Fruit fly (Drosophila melanogaster) whole organism, embryonic: ENCODE results near the gene CG6700.

Experiments used
- B-H1 ChIP-seq: fragments of 200-800 bp; sonication (Bioruptor generic); IDR thresholded peaks from 3 replicates; pipeline ENCODE4 v1.3.6; 2022; ENCODE audit warnings: missing biosample characterization, missing genetic modification characterization
- Blimp-1 ChIP-seq: fragments of 200-800 bp; sonication (Bioruptor generic); optimal IDR thresholded peaks from 3 replicates; lab custom pipeline; 2018; ENCODE audit warnings: missing biosample characterization, missing genetic modification characterization, mild to moderate bottlenecking, moderate library complexity, missing genetic modification reagents
- CG11247 ChIP-seq: fragments of 200-800 bp; sonication (Bioruptor generic); IDR thresholded peaks from 2 replicates; pipeline ENCODE4 v1.3.6; 2022; ENCODE audit warnings: missing biosample characterization, missing genetic modification characterization
- CG12744 ChIP-seq: fragments of 200-800 bp; sonication (Bioruptor generic); optimal IDR thresholded peaks from 2 replicates; lab custom pipeline; 2016; ENCODE audit warnings: missing biosample characterization, missing genetic modification characterization
- CG13287 ChIP-seq: fragments of 200-800 bp; sonication (Bioruptor generic); IDR thresholded peaks from 2 replicates; pipeline ENCODE4 v1.3.6; 2022; ENCODE audit warnings: missing biosample characterization, missing genetic modification characterization; ENCODE audit not compliant: partially characterized antibody
- CG13775 ChIP-seq: fragments of 200-800 bp; sonication (Bioruptor generic); optimal IDR thresholded peaks from 3 replicates; lab custom pipeline; 2017; ENCODE audit warnings: missing biosample characterization, mild to moderate bottlenecking, missing genetic modification characterization
- CG14667 ChIP-seq: fragments of 200-800 bp; sonication (Bioruptor generic); IDR thresholded peaks from 2 replicates; pipeline ENCODE4 v1.3.6; 2022; ENCODE audit warnings: missing biosample characterization, missing genetic modification characterization
- CG15601 ChIP-seq: fragments of 200-800 bp; sonication (Bioruptor generic); optimal IDR thresholded peaks from 3 replicates; lab custom pipeline; 2019; ENCODE audit warnings: missing biosample characterization, mild to moderate bottlenecking, missing genetic modification characterization, moderate library complexity
- CG17359 ChIP-seq: fragments of 200-800 bp; sonication (Bioruptor generic); optimal IDR thresholded peaks from 3 replicates; lab custom pipeline; 2018; ENCODE audit warnings: missing biosample characterization, mild to moderate bottlenecking, missing genetic modification characterization, moderate library complexity
- CG2120 ChIP-seq: fragments of 200-800 bp; sonication (Bioruptor generic); optimal IDR thresholded peaks from 3 replicates; lab custom pipeline; 2016; ENCODE audit warnings: missing biosample characterization, missing genetic modification characterization
- CG2202 ChIP-seq: fragments of 200-800 bp; sonication (Bioruptor generic); optimal IDR thresholded peaks from 2 replicates; lab custom pipeline; 2018; ENCODE audit warnings: missing biosample characterization, mild to moderate bottlenecking, missing genetic modification characterization
- CG2712 ChIP-seq: fragments of 200-800 bp; optimal IDR thresholded peaks from 3 replicates; lab custom pipeline; 2019; ENCODE audit warnings: missing biosample characterization, mild to moderate bottlenecking, missing genetic modification characterization, moderate library complexity
- CG32532 ChIP-seq: fragments of 200-800 bp; sonication (Bioruptor generic); IDR thresholded peaks from 2 replicates; pipeline ENCODE4 v1.3.6; 2022; ENCODE audit warnings: missing biosample characterization, missing genetic modification characterization
- CG3838 ChIP-seq: fragments of 200-800 bp; sonication (Bioruptor generic); optimal IDR thresholded peaks from 3 replicates; lab custom pipeline; 2016; ENCODE audit warnings: missing biosample characterization, missing genetic modification characterization
- CG42726 ChIP-seq: fragments of 200-800 bp; sonication (Bioruptor generic); IDR thresholded peaks from 2 replicates; pipeline ENCODE4 v1.3.6; 2022; ENCODE audit warnings: missing biosample characterization, missing genetic modification characterization; ENCODE audit not compliant: partially characterized antibody
- CG5953 ChIP-seq: fragments of 200-800 bp; sonication (Bioruptor generic); IDR thresholded peaks from 2 replicates; pipeline ENCODE4 v1.3.6; 2022; ENCODE audit warnings: missing biosample characterization, missing genetic modification characterization
- CG8388 ChIP-seq: fragments of 200-800 bp; sonication (Bioruptor generic); optimal IDR thresholded peaks from 2 replicates; lab custom pipeline; 2019; ENCODE audit warnings: missing biosample characterization, mild to moderate bottlenecking, missing genetic modification characterization, moderate library complexity
- CG9817 ChIP-seq: fragments of 200-800 bp; sonication (Bioruptor generic); optimal IDR thresholded peaks from 2 replicates; lab custom pipeline; 2018; ENCODE audit warnings: missing biosample characterization, mild to moderate bottlenecking, missing genetic modification characterization, moderate library complexity
- CG9932 ChIP-seq: fragments of 200-800 bp; sonication (Bioruptor generic); IDR thresholded peaks from 2 replicates; pipeline ENCODE4 v1.3.6; 2022; ENCODE audit warnings: missing biosample characterization, missing genetic modification characterization
- CoRest ChIP-seq: fragments of 200-800 bp; sonication (Bioruptor generic); optimal IDR thresholded peaks from 3 replicates; lab custom pipeline; 2018; ENCODE audit warnings: missing biosample characterization, mild to moderate bottlenecking, missing genetic modification characterization, moderate library complexity
- D ChIP-seq, 2 experiments: fragments of 200-800 bp in 1 of 2; fragments of >200 bp in 1 of 2; sonication (Bioruptor generic) in 1 of 2; optimal IDR thresholded peaks; 2 replicates in 1 of 2; 3 replicates in 1 of 2; lab custom pipeline; 2017; ENCODE audit warnings: mild to moderate bottlenecking in 1 of 2, missing biosample characterization in 1 of 2, missing genetic modification characterization in 1 of 2, missing genetic modification reagents in 1 of 2
- Dll ChIP-seq: fragments of 200-800 bp; sonication (Bioruptor generic); IDR thresholded peaks from 4 replicates; pipeline ENCODE4 v1.3.6; 2022; ENCODE audit warnings: missing biosample characterization, missing genetic modification characterization; ENCODE audit not compliant: partially characterized antibody
- Fer1 ChIP-seq: fragments of 200-800 bp; sonication (Bioruptor generic); optimal IDR thresholded peaks from 2 replicates; lab custom pipeline; 2017; ENCODE audit warnings: missing biosample characterization, mild to moderate bottlenecking, missing genetic modification characterization
- Med ChIP-seq: fragments of 200-800 bp; sonication (Bioruptor generic); peaks from one replicate; lab custom pipeline; 2016; ENCODE audit warnings: missing biosample characterization, missing genetic modification characterization, mild to moderate bottlenecking, inconsistent platforms, moderate library complexity
- Optix ChIP-seq: fragments of 200-800 bp; sonication (Bioruptor generic); IDR thresholded peaks from 3 replicates; pipeline ENCODE4 v1.3.6; 2022; ENCODE audit warnings: missing biosample characterization, missing genetic modification characterization
- Sox100B ChIP-seq: fragments of 200-800 bp; sonication (Bioruptor generic); optimal IDR thresholded peaks from 3 replicates; lab custom pipeline; 2018; ENCODE audit warnings: missing biosample characterization, mild to moderate bottlenecking, missing genetic modification characterization
- caup ChIP-seq: fragments of 200-800 bp; sonication (Bioruptor generic); optimal IDR thresholded peaks from 3 replicates; lab custom pipeline; 2017; ENCODE audit warnings: missing biosample characterization, mild to moderate bottlenecking, missing genetic modification characterization, moderate library complexity; ENCODE audit not compliant: severe bottlenecking
- chif ChIP-seq, 2 experiments: fragments of 200-800 bp; sonication (Bioruptor generic); optimal IDR thresholded peaks; 3 replicates each; lab custom pipeline; 2016; ENCODE audit warnings: missing biosample characterization in 2 of 2, missing genetic modification characterization in 2 of 2
- chm ChIP-seq: fragments of 200-800 bp; sonication (Bioruptor generic); IDR thresholded peaks from 2 replicates; pipeline ENCODE4 v1.3.6; 2022; ENCODE audit warnings: missing biosample characterization, missing genetic modification characterization
- ci ChIP-seq: fragments of 200-800 bp; sonication (Bioruptor generic); IDR thresholded peaks from 3 replicates; pipeline ENCODE4 v1.3.6; 2022; ENCODE audit warnings: missing biosample characterization, missing genetic modification characterization
- dan ChIP-seq: fragments of 200-800 bp; sonication (Bioruptor generic); IDR thresholded peaks from 2 replicates; pipeline ENCODE4 v1.3.6; 2022; ENCODE audit warnings: missing biosample characterization, missing genetic modification characterization
- disco-r ChIP-seq: fragments of 200-800 bp; sonication (Bioruptor generic); optimal IDR thresholded peaks from 2 replicates; lab custom pipeline; 2016; ENCODE audit warnings: missing biosample characterization, missing genetic modification characterization
- dmrt99B ChIP-seq: fragments of 200-800 bp; sonication (Bioruptor generic); optimal IDR thresholded peaks from 2 replicates; lab custom pipeline; 2018; ENCODE audit warnings: missing biosample characterization, mild to moderate bottlenecking, missing genetic modification characterization, moderate library complexity
- ewg ChIP-seq: fragments of 200-800 bp; sonication (Bioruptor generic); optimal IDR thresholded peaks from 3 replicates; lab custom pipeline; 2017; ENCODE audit warnings: mild to moderate bottlenecking, missing biosample characterization, missing genetic modification reagents, missing genetic modification characterization
- eyg ChIP-seq: fragments of 200-800 bp; sonication (Bioruptor generic); optimal IDR thresholded peaks from 3 replicates; lab custom pipeline; 2016; ENCODE audit warnings: missing biosample characterization, missing genetic modification characterization
- fd102C ChIP-seq: fragments of 200-800 bp; sonication (Bioruptor generic); optimal IDR thresholded peaks from 2 replicates; lab custom pipeline; 2018; ENCODE audit warnings: missing biosample characterization, mild to moderate bottlenecking, missing genetic modification characterization, moderate library complexity
- fd3F ChIP-seq: fragments of 200-800 bp; sonication (Bioruptor generic); optimal IDR thresholded peaks from 2 replicates; lab custom pipeline; 2018; ENCODE audit warnings: missing biosample characterization, mild to moderate bottlenecking, missing genetic modification characterization, moderate library complexity
- fru ChIP-seq: fragments of >200 bp; optimal IDR thresholded peaks from 2 replicates; lab custom pipeline; 2017
- gem ChIP-seq: fragments of 200-800 bp; sonication (Bioruptor generic); optimal IDR thresholded peaks from 2 replicates; lab custom pipeline; 2019; ENCODE audit warnings: missing biosample characterization, mild to moderate bottlenecking, missing genetic modification characterization, moderate library complexity
- hkb ChIP-seq, 2 experiments: fragments of 200-800 bp in 1 of 2; fragments of >200 bp in 1 of 2; sonication (Bioruptor generic) in 1 of 2; IDR thresholded peaks in 1 of 2; optimal IDR thresholded peaks in 1 of 2; 2 replicates each; pipeline versions ENCODE4 v1.3.6 to Lab custom; 2017 to 2022; ENCODE audit warnings: missing biosample characterization in 1 of 2, missing genetic modification characterization in 1 of 2
- kni ChIP-seq: fragments of 200-800 bp; sonication (Bioruptor generic); optimal IDR thresholded peaks from 3 replicates; lab custom pipeline; 2017; ENCODE audit warnings: mild to moderate bottlenecking, missing biosample characterization, missing genetic modification reagents, missing genetic modification characterization
- nerfin-1 ChIP-seq: fragments of 200-800 bp; sonication (Bioruptor generic); optimal IDR thresholded peaks from 3 replicates; lab custom pipeline; 2019; ENCODE audit warnings: missing biosample characterization, mild to moderate bottlenecking, missing genetic modification characterization, moderate library complexity
- pan ChIP-seq, 4 experiments: fragments of >200 bp in 3 of 4; fragments of 200-800 bp in 1 of 4; sonication (Bioruptor generic) in 1 of 4; optimal IDR thresholded peaks in 3 of 4; IDR thresholded peaks in 1 of 4; 2 replicates each; pipeline versions ENCODE4 v1.3.6 to Lab custom; 2017 to 2022; ENCODE audit warnings: missing biosample characterization in 2 of 4, missing genetic modification characterization in 2 of 4, mixed read lengths in 1 of 4
- prd ChIP-seq, 3 experiments: fragments of >200 bp in 2 of 3; fragments of 200-800 bp in 1 of 3; sonication (Bioruptor generic) in 1 of 3; optimal IDR thresholded peaks in 2 of 3; IDR thresholded peaks in 1 of 3; 2 replicates in 2 of 3; 3 replicates in 1 of 3; pipeline versions ENCODE4 v1.3.6 to Lab custom; 2017 to 2022; ENCODE audit warnings: missing biosample characterization in 1 of 3, missing genetic modification characterization in 1 of 3
- stwl ChIP-seq: fragments of 200-800 bp; sonication (Bioruptor generic); optimal IDR thresholded peaks from 3 replicates; lab custom pipeline; 2018; ENCODE audit warnings: missing biosample characterization, mild to moderate bottlenecking, missing genetic modification characterization, moderate library complexity

CG6700 gene

dm6 chr2L:10858064-10859047 is 16.0 kb upstream of the CG6700 start, which contains the start of the genes aurB and Stam (continued):
- TF ChIP-seq CG9817 (peak; percentile 60), fd102C (GFP tag; lab: Kevin White, UChicago) (no peak), stwl (tag; lab: Kevin White, UChicago) (peak; percentile 16), ewg (GFP tag; lab: Kevin White, UChicago) (peak; percentile 40), fd3F (peak; percentile 40), hkb (optimal IDR thresholded peaks at IDR 0.05; lab: Kevin White, UChicago) (no peak), hkb (GFP tag; IDR thresholded peaks at IDR 0.05; lab: Robert Waterston, UW) (peak; percentile 48), prd (optimal IDR thresholded peaks at IDR 0.05; lab: Kevin White, UChicago) (no peak), prd (GFP tag; IDR thresholded peaks at IDR 0.05; lab: Robert Waterston, UW) (peak; percentile 61), pan (optimal IDR thresholded peaks at IDR 0.05; lab: Kevin White, UChicago) (no peak), pan (GFP tag; optimal IDR thresholded peaks at IDR 0.05 in 1 of 2, IDR thresholded peaks at IDR 0.05 in 1 of 2) (peak in 1 of 2 experiments; percentile 37), B-H1 (GFP tag; lab: Robert Waterston, UW) (no peak), CG17359 (tag; lab: Kevin White, UChicago) (peak; percentile 51), ci (GFP tag; lab: Robert Waterston, UW) (no peak), CoRest (tag; lab: Kevin White, UChicago) (peak; percentile 87), CG2712 (tag; lab: Kevin White, UChicago) (peak; percentile 78), CG12744 (GFP tag; lab: Kevin White, UChicago) (no peak), CG8388 (GFP tag; lab: Kevin White, UChicago) (peak; percentile 72), CG3838 (GFP tag; lab: Kevin White, UChicago) (no peak), CG32532 (GFP tag; lab: Robert Waterston, UW) (peak; percentile 60), CG2202 (tag; lab: Kevin White, UChicago) (peak; percentile 5), CG5953 (GFP tag; lab: Robert Waterston, UW) (no peak), disco-r (GFP tag; lab: Kevin White, UChicago) (no peak), kni (no peak), CG2120 (GFP tag; lab: Kevin White, UChicago) (peak; percentile 31), Blimp-1 (GFP tag; lab: Kevin White, UChicago) (peak; percentile 57), CG13775 (GFP tag; lab: Kevin White, UChicago) (peak; percentile 68), Sox100B (GFP tag; lab: Kevin White, UChicago) (peak; percentile 65), CG42726 (GFP tag; lab: Robert Waterston, UW) (no peak), D (optimal IDR thresholded peaks at IDR 0.05; lab: Kevin White, UChicago) (peak; percentile 69), D (GFP tag; optimal IDR thresholded peaks at IDR 0.05; lab: Kevin White, UChicago) (peak; percentile 28), Optix (GFP tag; lab: Robert Waterston, UW) (no peak), gem (peak; percentile 82), Fer1 (GFP tag; lab: Kevin White, UChicago) (peak; percentile 16), CG15601 (peak; percentile 34), chm (GFP tag; lab: Robert Waterston, UW) (0 out of 2 replicates have a peak, but pooled peaks have one; percentile 12), eyg (GFP tag; lab: Kevin White, UChicago) (no peak), fru (lab: Kevin White, UChicago) (no peak), caup (peak; percentile 13), Med (GFP tag; lab: Kevin White, UChicago) (peak; percentile 3), nerfin-1 (tag; lab: Kevin White, UChicago) (peak; percentile 16), CG9932 (GFP tag; lab: Robert Waterston, UW) (peak; percentile 34; the same call in 1 of the 2 replicates), CG11247 (GFP tag; lab: Robert Waterston, UW) (no peak; the same call in 1 of the 2 replicates), CG13287 (GFP tag; lab: Robert Waterston, UW) (no peak), Dll (GFP tag; lab: Robert Waterston, UW) (no peak), chif (GFP tag; optimal IDR thresholded peaks at IDR 0.05; lab: Kevin White, UChicago) (no peak), CG14667 (0 out of 2 replicates have a peak, but pooled peaks have one; percentile 12), dan (GFP tag; lab: Robert Waterston, UW) (no peak), dmrt99B (tag; lab: Kevin White, UChicago) (peak; percentile 61)
